Worm (Caenorhabditis elegans) whole organism, L1 larva: Measurements from ENCODE around the gene glod-4.

Experiments used
- C04F5.9 ChIP-seq: sonication (generic microtip); optimal IDR thresholded peaks from 2 replicates; lab custom pipeline; 2016; ENCODE audit warnings: missing genetic modification characterization, missing compliant biosample characterization
- C16A3.4 ChIP-seq: fragments of 150-350 bp; optimal IDR thresholded peaks from 2 replicates; lab custom pipeline; 2014; ENCODE audit warnings: missing biosample characterization, missing genetic modification characterization
- Y116A8C.19 ChIP-seq: sonication (generic microtip); optimal IDR thresholded peaks from 2 replicates; lab custom pipeline; 2016; ENCODE audit warnings: missing compliant biosample characterization, missing genetic modification characterization, borderline replicate concordance
- alr-1 ChIP-seq: fragments of 200-800 bp; sonication (Bioruptor generic); optimal IDR thresholded peaks from 2 replicates; lab custom pipeline; 2018; ENCODE audit warnings: borderline replicate concordance, mild to moderate bottlenecking, missing genetic modification characterization, missing compliant biosample characterization
- aly-2 ChIP-seq: fragments of 150-350 bp; optimal IDR thresholded peaks from 2 replicates; lab custom pipeline; 2014; ENCODE audit warnings: missing biosample characterization, missing genetic modification characterization
- ama-1 ChIP-seq: fragments of 150-350 bp; optimal IDR thresholded peaks from 2 replicates; lab custom pipeline; 2014
- ceh-63 ChIP-seq: fragments of 200-800 bp; sonication (Bioruptor generic); optimal IDR thresholded peaks from 2 replicates; lab custom pipeline; 2018; ENCODE audit warnings: mild to moderate bottlenecking, missing genetic modification characterization, missing compliant biosample characterization
- ceh-8 ChIP-seq: fragments of 200-800 bp; sonication (Bioruptor generic); optimal IDR thresholded peaks from 2 replicates; lab custom pipeline; 2018; ENCODE audit warnings: mild to moderate bottlenecking, missing genetic modification characterization, moderate library complexity, missing compliant biosample characterization
- ceh-82 ChIP-seq, 3 experiments: fragments of 150-350 bp in 1 of 3; sonication (generic microtip) in 2 of 3; optimal IDR thresholded peaks; 2 replicates each; lab custom pipeline; 2014 to 2017; ENCODE audit warnings: missing biosample characterization in 3 of 3, missing genetic modification characterization in 3 of 3
- ceh-90 ChIP-seq: sonication (generic microtip); optimal IDR thresholded peaks from 2 replicates; lab custom pipeline; 2016; ENCODE audit warnings: missing genetic modification characterization, missing compliant biosample characterization
- dsc-1 ChIP-seq: sonication (generic microtip); optimal IDR thresholded peaks from 2 replicates; lab custom pipeline; 2016; ENCODE audit warnings: mild to moderate bottlenecking, missing genetic modification characterization, missing compliant biosample characterization
- efl-1 ChIP-seq, 4 experiments: fragments of 150-350 bp; optimal IDR thresholded peaks in 3 of 4; peaks in 1 of 4; 1 replicate in 1 of 4; 2 replicates in 3 of 4; lab custom pipeline; 2014; ENCODE audit warnings: missing biosample characterization in 2 of 4, missing genetic modification characterization in 2 of 4, missing genetic modification reagents in 2 of 4
- efl-3 ChIP-seq: fragments of 200-800 bp; sonication (Bioruptor generic); optimal IDR thresholded peaks from 2 replicates; lab custom pipeline; 2018; ENCODE audit warnings: mild to moderate bottlenecking, missing genetic modification characterization, missing compliant biosample characterization
- elt-2 ChIP-seq: sonication (generic microtip); optimal IDR thresholded peaks from 2 replicates; lab custom pipeline; 2016; ENCODE audit warnings: missing genetic modification characterization, mild to moderate bottlenecking, inconsistent platforms, missing compliant biosample characterization, missing genetic modification reagents
- elt-3 ChIP-seq, 6 experiments: fragments of 150-350 bp in 1 of 6; sonication (generic microtip); optimal IDR thresholded peaks; 2 replicates each; lab custom pipeline; 2017 to 2018; ENCODE audit warnings: missing biosample characterization in 6 of 6, missing genetic modification characterization in 6 of 6, inconsistent platforms in 1 of 6
- fkh-10 ChIP-seq: sonication (generic microtip); optimal IDR thresholded peaks from 2 replicates; lab custom pipeline; 2017; ENCODE audit warnings: missing biosample characterization, missing genetic modification reagents, missing genetic modification characterization
- fkh-4 ChIP-seq: sonication (generic microtip); optimal IDR thresholded peaks from 2 replicates; lab custom pipeline; 2016; ENCODE audit warnings: missing compliant biosample characterization, missing genetic modification characterization, borderline replicate concordance
- fos-1 ChIP-seq: fragments of 150-350 bp; optimal IDR thresholded peaks from 2 replicates; lab custom pipeline; 2014; ENCODE audit warnings: missing biosample characterization, missing genetic modification characterization
- grh-1 ChIP-seq: fragments of 200-800 bp; sonication (Bioruptor generic); IDR thresholded peaks from 2 replicates; pipeline ENCODE4 v1.3.6; 2022; ENCODE audit warnings: missing genetic modification reagents, missing genetic modification characterization, missing compliant biosample characterization
- hlh-4 ChIP-seq: sonication (generic microtip); optimal IDR thresholded peaks from 2 replicates; lab custom pipeline; 2016; ENCODE audit warnings: mild to moderate bottlenecking, missing genetic modification characterization, missing compliant biosample characterization
- isw-1 ChIP-seq: fragments of 200-800 bp; sonication (Bioruptor generic); IDR thresholded peaks from 2 replicates; pipeline ENCODE4 v1.3.6; 2022; ENCODE audit warnings: missing genetic modification characterization, missing compliant biosample characterization
- lin-14 ChIP-seq: fragments of 200-800 bp; sonication (Bioruptor generic); optimal IDR thresholded peaks from 2 replicates; lab custom pipeline; 2018; ENCODE audit warnings: mild to moderate bottlenecking, missing genetic modification characterization, moderate library complexity, missing compliant biosample characterization
- lir-3 ChIP-seq: sonication (generic microtip); optimal IDR thresholded peaks from 2 replicates; lab custom pipeline; 2016; ENCODE audit warnings: mild to moderate bottlenecking, missing genetic modification characterization, moderate library complexity, missing compliant biosample characterization; ENCODE audit not compliant: poor library complexity
- mef-2 ChIP-seq: fragments of 150-350 bp; optimal IDR thresholded peaks from 2 replicates; lab custom pipeline; 2014; ENCODE audit warnings: missing biosample characterization, missing genetic modification characterization
- nhr-11 ChIP-seq: fragments of 150-350 bp; optimal IDR thresholded peaks from 2 replicates; lab custom pipeline; 2014; ENCODE audit warnings: missing biosample characterization, missing genetic modification characterization
- nhr-12 ChIP-seq: sonication (generic microtip); optimal IDR thresholded peaks from 2 replicates; lab custom pipeline; 2017; ENCODE audit warnings: missing biosample characterization, missing genetic modification characterization
- nhr-71 ChIP-seq: sonication (generic microtip); optimal IDR thresholded peaks from 2 replicates; lab custom pipeline; 2016; ENCODE audit warnings: mild to moderate bottlenecking, missing genetic modification characterization, moderate library complexity, missing compliant biosample characterization
- nhr-77 ChIP-seq: fragments of 150-350 bp; optimal IDR thresholded peaks from 2 replicates; lab custom pipeline; 2014; ENCODE audit warnings: missing biosample characterization, missing genetic modification characterization
- pag-3 ChIP-seq: sonication (generic microtip); optimal IDR thresholded peaks from 2 replicates; lab custom pipeline; 2017; ENCODE audit warnings: missing genetic modification characterization, mild to moderate bottlenecking, missing compliant biosample characterization, antibody characterized with exemption, borderline replicate concordance; ENCODE audit not compliant: insufficient read depth
- pax-3 ChIP-seq: fragments of 200-800 bp; sonication (Bioruptor generic); optimal IDR thresholded peaks from 2 replicates; lab custom pipeline; 2018; ENCODE audit warnings: mild to moderate bottlenecking, missing genetic modification characterization, moderate library complexity, missing compliant biosample characterization
- pqm-1 ChIP-seq: sonication (generic microtip); optimal IDR thresholded peaks from 3 replicates; lab custom pipeline; 2017; ENCODE audit warnings: missing biosample characterization, missing genetic modification characterization
- rnt-1 ChIP-seq: sonication (generic microtip); optimal IDR thresholded peaks from 2 replicates; lab custom pipeline; 2016; ENCODE audit warnings: mild to moderate bottlenecking, missing genetic modification characterization, moderate library complexity, missing compliant biosample characterization
- snpc-4 ChIP-seq: fragments of 150-350 bp; optimal IDR thresholded peaks from 2 replicates; lab custom pipeline; 2014; ENCODE audit warnings: missing biosample characterization, missing genetic modification characterization
- snu-23 ChIP-seq: sonication (generic microtip); optimal IDR thresholded peaks from 2 replicates; lab custom pipeline; 2016; ENCODE audit warnings: missing genetic modification characterization, missing compliant biosample characterization
- tbx-2 ChIP-seq: sonication (generic microtip); optimal IDR thresholded peaks from 2 replicates; lab custom pipeline; 2016; ENCODE audit warnings: missing genetic modification characterization, missing compliant biosample characterization
- unc-30 ChIP-seq: sonication (generic microtip); optimal IDR thresholded peaks from 2 replicates; lab custom pipeline; 2017; ENCODE audit warnings: missing biosample characterization, missing genetic modification characterization
- unc-86 ChIP-seq: sonication (generic microtip); optimal IDR thresholded peaks from 2 replicates; lab custom pipeline; 2016; ENCODE audit warnings: missing genetic modification characterization, missing compliant biosample characterization
- unc-98 ChIP-seq: fragments of 200-800 bp; sonication (Bioruptor generic); IDR thresholded peaks from 2 replicates; pipeline ENCODE4 v1.3.6; 2022; ENCODE audit warnings: missing genetic modification characterization, missing compliant biosample characterization
- vab-15 ChIP-seq: sonication (generic microtip); optimal IDR thresholded peaks from 2 replicates; lab custom pipeline; 2017; ENCODE audit warnings: missing genotype, mild to moderate bottlenecking, missing genetic modification characterization, missing compliant biosample characterization
- zip-4 ChIP-seq: fragments of 200-800 bp; sonication (Bioruptor generic); optimal IDR thresholded peaks from 2 replicates; lab custom pipeline; 2018; ENCODE audit warnings: mild to moderate bottlenecking, missing genetic modification characterization, moderate library complexity, missing compliant biosample characterization
- ztf-11 ChIP-seq, 2 experiments: sonication (generic microtip); optimal IDR thresholded peaks; 2 replicates each; lab custom pipeline; 2016 to 2017; ENCODE audit warnings: missing genetic modification characterization in 2 of 2, missing biosample characterization in 1 of 2, missing compliant biosample characterization in 1 of 2
- ztf-4 ChIP-seq: fragments of 150-350 bp; optimal IDR thresholded peaks from 2 replicates; lab custom pipeline; 2014; ENCODE audit warnings: missing biosample characterization, missing genetic modification characterization

The glod-4 gene

ce11 chrIII:4193659-4194103 is 40.3 kb downstream of the glod-4 start, which contains the start of gene xbp-1 (continued):
- TF ChIP-seq unc-98 (GFP tag; lab: Robert Waterston, UW) (0 out of 2 replicates have a peak, but pooled peaks have one; percentile 31), fkh-10 (peak; percentile 90), isw-1 (peak; percentile 79), fkh-4 (tag; lab: Kevin White, UChicago) (no peak), lin-14 (GFP tag; lab: Kevin White, UChicago) (peak; percentile 97), aly-2 (tag; lab: Kevin White, UChicago) (peak; percentile 45), ceh-8 (GFP tag; lab: Kevin White, UChicago) (peak; percentile 30), rnt-1 (tag; lab: Kevin White, UChicago) (peak; percentile 89), pax-3 (tag; lab: Kevin White, UChicago) (peak; percentile 85), C04F5.9 (tag; lab: Kevin White, UChicago) (no peak), nhr-71 (tag; lab: Kevin White, UChicago) (peak; percentile 95), unc-30 (no peak), elt-2 (tag; lab: Kevin White, UChicago) (peak; percentile 89), tbx-2 (peak; percentile 86), elt-3 (tag; optimal IDR thresholded peaks at IDR 0.05; lab: Kevin White, UChicago) (peak in 4 of 6 experiments; percentile 25 to 75 (median 64)), efl-1 (optimal IDR thresholded peaks at IDR 0.05; lab: Kevin White, UChicago) (peak; percentile 76 to 86), efl-1 (GFP tag; optimal IDR thresholded peaks at IDR 0.05 in 1 of 2; lab: Kevin White, UChicago) (peak; percentile 67 to 95), snpc-4 (tag; lab: Kevin White, UChicago) (peak; percentile 69), efl-3 (GFP tag; lab: Kevin White, UChicago) (no peak), nhr-11 (tag; lab: Kevin White, UChicago) (peak; percentile 75), snu-23 (peak; percentile 93), lir-3 (peak; percentile 59), ceh-82 (tag; optimal IDR thresholded peaks at IDR 0.05; lab: Kevin White, UChicago) (peak; percentile 86 to 94 (median 88)), pag-3 (tag; lab: Kevin White, UChicago) (no peak), unc-86 (tag; lab: Kevin White, UChicago) (peak; percentile 64), zip-4 (GFP tag; lab: Kevin White, UChicago) (peak; percentile 99), ama-1 (lab: Kevin White, UChicago) (peak; percentile 45), vab-15 (tag; lab: Kevin White, UChicago) (peak; percentile 13), alr-1 (tag; lab: Kevin White, UChicago) (no peak), fos-1 (tag; lab: Kevin White, UChicago) (peak; percentile 94), pqm-1 (tag; lab: Kevin White, UChicago) (peak; percentile 79), dsc-1 (tag; lab: Kevin White, UChicago) (peak; percentile 54), nhr-12 (tag; lab: Kevin White, UChicago) (no peak), nhr-77 (tag; lab: Kevin White, UChicago) (peak; percentile 84), mef-2 (tag; lab: Kevin White, UChicago) (no peak), hlh-4 (no peak), ztf-11 (tag; optimal IDR thresholded peaks at IDR 0.05; lab: Kevin White, UChicago) (peak in 1 of 2 experiments; percentile 31), ztf-4 (peak; percentile 66), ceh-63 (GFP tag; lab: Kevin White, UChicago) (no peak), C16A3.4 (peak; percentile 79), Y116A8C.19 (tag; lab: Kevin White, UChicago) (no peak), grh-1 (GFP tag; lab: Robert Waterston, UW) (no peak), ceh-90 (tag; lab: Kevin White, UChicago) (no peak)
